Worm (Caenorhabditis elegans): ENCODE results near the gene del-6.

DNA sequence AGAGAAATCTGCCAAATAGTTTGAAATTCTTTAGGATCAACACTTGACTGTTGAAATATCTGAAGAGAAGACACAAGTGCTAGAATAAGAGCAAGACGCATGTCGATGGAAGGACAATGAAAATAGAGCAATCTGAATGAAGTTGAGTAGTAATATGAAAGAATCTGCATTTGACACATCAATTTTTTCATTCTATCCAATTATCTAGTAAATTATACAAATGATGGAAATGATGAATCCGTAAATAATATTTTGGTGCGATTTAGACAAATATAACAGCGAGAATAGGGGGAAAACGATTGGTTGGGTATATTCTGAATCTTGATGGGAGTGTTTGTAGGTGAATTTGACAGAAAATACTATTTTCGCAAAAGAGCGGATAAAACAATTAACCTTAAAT is 40.0 kb upstream of the del-6 start, which contains the start of gene txt-10:
- TF ChIP-seq W03F9.2 (tag; optimal IDR thresholded peaks at IDR 0.05) (no peak), dao-5 (tag; optimal IDR thresholded peaks at IDR 0.05) (no peak), him-1 (tag; optimal IDR thresholded peaks at IDR 0.05) (no peak)

Data from whole organism, L4/young adult.